Fruit fly (Drosophila melanogaster): ENCODE results near the gene RpS21.

DNA sequence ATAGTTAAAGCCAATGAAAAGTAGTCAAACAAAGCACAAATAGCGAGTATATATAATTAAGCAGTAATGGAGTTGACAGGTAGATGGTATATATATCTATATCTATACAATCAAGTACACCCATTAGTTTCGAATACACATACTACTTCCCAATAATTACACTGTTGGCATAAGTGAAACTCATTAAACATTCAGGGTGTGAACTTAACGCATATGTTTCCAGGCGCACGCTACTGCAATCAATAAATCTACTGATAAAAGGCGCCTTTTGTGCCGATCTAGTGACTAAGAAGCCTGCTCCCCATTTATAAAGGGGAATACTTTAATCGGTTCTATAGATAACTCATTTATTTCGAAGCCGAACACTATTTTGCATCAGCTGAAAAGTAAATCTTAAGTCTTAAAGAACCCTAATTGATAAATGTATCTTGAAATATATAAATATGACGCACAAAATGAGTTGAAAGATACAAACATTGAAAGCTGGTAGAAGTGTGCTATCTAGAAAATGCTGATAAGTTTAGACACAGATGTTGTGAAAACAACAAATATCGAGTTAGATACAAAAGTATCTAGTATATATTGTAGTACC, 27.9 kb downstream of the RpS21 start:
- no peak for TF ChIP-seq CG1620 (GFP tag; optimal IDR thresholded peaks at IDR 0.05)
- TF ChIP-seq pad (GFP tag; optimal IDR thresholded peaks at IDR 0.05): no peak
- TF ChIP-seq Mnt (GFP tag; optimal IDR thresholded peaks at IDR 0.05): no peak
- no peak for TF ChIP-seq Crg-1 (GFP tag; optimal IDR thresholded peaks at IDR 0.05)
- TF ChIP-seq CG33017 (tag; optimal IDR thresholded peaks at IDR 0.05): no peak
- TF ChIP-seq Hr96 (GFP tag; optimal IDR thresholded peaks at IDR 0.05): no peak
- no peak for TF ChIP-seq CG7101 (tag; optimal IDR thresholded peaks at IDR 0.05)
- TF ChIP-seq CG5204 (GFP tag; optimal IDR thresholded peaks at IDR 0.05): no peak
- TF ChIP-seq Clk (GFP tag; optimal IDR thresholded peaks at IDR 0.05): no peak
- no peak for TF ChIP-seq ovo (GFP tag; optimal IDR thresholded peaks at IDR 0.05)
- TF ChIP-seq kay (GFP tag; ENCODE audit: borderline replicate concordance): peak; percentile 92

Data from whole organism, adult.